Fruit fly (Drosophila melanogaster) whole organism, embryonic: ENCODE results near the gene ClC-c.
A peak's percentile ranks its signal among the peaks of the same experiment; 100 is the strongest.

Experiments used
- Atf-2 ChIP-seq: fragments of 200-800 bp; sonication (Bioruptor generic); optimal IDR thresholded peaks from 2 replicates; lab custom pipeline; 2016; ENCODE audit warnings: missing biosample characterization, missing genetic modification characterization
- Atf6 ChIP-seq: fragments of 200-800 bp; sonication (Bioruptor generic); IDR thresholded peaks from 2 replicates; pipeline ENCODE4 v1.3.6; 2022; ENCODE audit warnings: missing biosample characterization, missing genetic modification characterization
- BEAF-32 ChIP-seq: fragments of 200-800 bp; sonication (Bioruptor generic); optimal IDR thresholded peaks from 3 replicates; lab custom pipeline; 2017; ENCODE audit warnings: missing biosample characterization, missing genetic modification characterization, mild to moderate bottlenecking, moderate library complexity, missing genetic modification reagents
- CG10543 ChIP-seq: fragments of 200-800 bp; sonication (Bioruptor generic); optimal IDR thresholded peaks from 3 replicates; lab custom pipeline; 2017; ENCODE audit warnings: missing biosample characterization, mild to moderate bottlenecking, missing genetic modification characterization, moderate library complexity
- CG11085 ChIP-seq: fragments of 200-800 bp; sonication (Bioruptor generic); IDR thresholded peaks from 2 replicates; pipeline ENCODE4 v1.3.6; 2022; ENCODE audit warnings: missing biosample characterization, missing genetic modification characterization
- CG11398 ChIP-seq: fragments of 200-800 bp; sonication (Bioruptor generic); optimal IDR thresholded peaks from 2 replicates; lab custom pipeline; 2016; ENCODE audit warnings: missing biosample characterization, missing genetic modification characterization
- CG12299 ChIP-seq: fragments of 200-800 bp; sonication (Bioruptor generic); optimal IDR thresholded peaks from 2 replicates; lab custom pipeline; 2018; ENCODE audit warnings: missing biosample characterization, mild to moderate bottlenecking, missing genetic modification characterization
- CG17186 ChIP-seq: fragments of 200-800 bp; sonication (Bioruptor generic); optimal IDR thresholded peaks from 3 replicates; lab custom pipeline; 2017; ENCODE audit warnings: missing biosample characterization, missing genetic modification reagents, missing genetic modification characterization
- CG17361 ChIP-seq: fragments of 200-800 bp; sonication (Bioruptor generic); IDR thresholded peaks from 3 replicates; pipeline ENCODE4 v1.3.6; 2022; ENCODE audit warnings: missing biosample characterization, missing genetic modification characterization
- CG1792 ChIP-seq: fragments of 200-800 bp; sonication (Bioruptor generic); optimal IDR thresholded peaks from 2 replicates; lab custom pipeline; 2016; ENCODE audit warnings: missing biosample characterization, missing genetic modification characterization
- CG2712 ChIP-seq: fragments of 200-800 bp; optimal IDR thresholded peaks from 3 replicates; lab custom pipeline; 2019; ENCODE audit warnings: missing biosample characterization, mild to moderate bottlenecking, missing genetic modification characterization, moderate library complexity
- CG2875 ChIP-seq: fragments of 200-800 bp; sonication (Bioruptor generic); optimal IDR thresholded peaks from 2 replicates; lab custom pipeline; 2017; ENCODE audit warnings: missing biosample characterization, mild to moderate bottlenecking, missing genetic modification characterization, missing genetic modification reagents
- CG30431 ChIP-seq: fragments of 200-800 bp; sonication (Bioruptor generic); optimal IDR thresholded peaks from 2 replicates; lab custom pipeline; 2017; ENCODE audit warnings: missing biosample characterization, missing genetic modification characterization
- CG32772 ChIP-seq: fragments of 200-800 bp; sonication (Bioruptor generic); IDR thresholded peaks from 2 replicates; pipeline ENCODE4 v1.3.6; 2022; ENCODE audit warnings: missing biosample characterization, missing genetic modification characterization
- CG3847 ChIP-seq: fragments of 200-800 bp; sonication (Bioruptor generic); IDR thresholded peaks from 2 replicates; pipeline ENCODE4 v1.3.6; 2022; ENCODE audit warnings: missing biosample characterization, missing genetic modification characterization
- CG4282 ChIP-seq: fragments of 200-800 bp; sonication (Bioruptor generic); optimal IDR thresholded peaks from 2 replicates; lab custom pipeline; 2016; ENCODE audit warnings: missing biosample characterization, missing genetic modification characterization
- CG6654 ChIP-seq: fragments of 200-800 bp; sonication (Bioruptor generic); optimal IDR thresholded peaks from 2 replicates; lab custom pipeline; 2017; ENCODE audit warnings: missing biosample characterization, mild to moderate bottlenecking, missing genetic modification characterization
- CG6791 ChIP-seq: fragments of 200-800 bp; sonication (Bioruptor generic); IDR thresholded peaks from 3 replicates; pipeline ENCODE4 v1.3.6; 2022; ENCODE audit warnings: missing biosample characterization, missing genetic modification characterization; ENCODE audit not compliant: partially characterized antibody
- CG8359 ChIP-seq: fragments of 200-800 bp; sonication (Bioruptor generic); optimal IDR thresholded peaks from 2 replicates; lab custom pipeline; 2017; ENCODE audit warnings: missing biosample characterization, mild to moderate bottlenecking, missing genetic modification characterization, borderline replicate concordance
- CG8924 ChIP-seq: fragments of 200-800 bp; optimal IDR thresholded peaks from 3 replicates; lab custom pipeline; 2019; ENCODE audit warnings: missing biosample characterization, mild to moderate bottlenecking, missing genetic modification characterization, moderate library complexity
- CG8944 ChIP-seq: fragments of 200-800 bp; sonication (Bioruptor generic); optimal IDR thresholded peaks from 3 replicates; lab custom pipeline; 2016; ENCODE audit warnings: missing biosample characterization, missing genetic modification characterization
- Drgx ChIP-seq: fragments of 200-800 bp; sonication (Bioruptor generic); IDR thresholded peaks from 2 replicates; pipeline ENCODE4 v1.3.6; 2022; ENCODE audit warnings: missing biosample characterization, missing genetic modification characterization
- Ets65A ChIP-seq: fragments of 200-800 bp; sonication (Bioruptor generic); peaks from one replicate; lab custom pipeline; 2016; ENCODE audit warnings: missing biosample characterization, missing genetic modification characterization
- Ets97D ChIP-seq: fragments of 200-800 bp; sonication (Bioruptor generic); optimal IDR thresholded peaks from 3 replicates; lab custom pipeline; 2016; ENCODE audit warnings: missing biosample characterization, missing genetic modification characterization
- HLH54F ChIP-seq: fragments of 200-800 bp; sonication (Bioruptor generic); optimal IDR thresholded peaks from 3 replicates; lab custom pipeline; 2016; ENCODE audit warnings: missing biosample characterization, missing genetic modification characterization
- HLHmδ ChIP-seq: fragments of 200-800 bp; sonication (Bioruptor generic); optimal IDR thresholded peaks from 2 replicates; lab custom pipeline; 2018; ENCODE audit warnings: missing biosample characterization, mild to moderate bottlenecking, missing genetic modification characterization, moderate library complexity
- Nf-YB ChIP-seq: fragments of 200-800 bp; sonication (Bioruptor generic); optimal IDR thresholded peaks from 3 replicates; lab custom pipeline; 2019; ENCODE audit warnings: missing biosample characterization, mild to moderate bottlenecking, missing genetic modification characterization, moderate library complexity
- Oaz ChIP-seq: fragments of 200-800 bp; sonication (Bioruptor generic); IDR thresholded peaks from 2 replicates; pipeline ENCODE4 v1.3.6; 2022; ENCODE audit warnings: missing biosample characterization, missing genetic modification characterization
- PHDP ChIP-seq: fragments of 200-800 bp; sonication (Bioruptor generic); optimal IDR thresholded peaks from 3 replicates; lab custom pipeline; 2018; ENCODE audit warnings: missing biosample characterization, mild to moderate bottlenecking, missing genetic modification characterization, moderate library complexity
- abd-A ChIP-seq: fragments of 200-800 bp; sonication (Bioruptor generic); optimal IDR thresholded peaks from 3 replicates; lab custom pipeline; 2019; ENCODE audit warnings: missing biosample characterization, mild to moderate bottlenecking, missing genetic modification characterization, moderate library complexity
- ac ChIP-seq: fragments of 200-800 bp; sonication (Bioruptor generic); optimal IDR thresholded peaks from 3 replicates; lab custom pipeline; 2017; ENCODE audit warnings: missing biosample characterization, mild to moderate bottlenecking, missing genetic modification characterization
- amos ChIP-seq: fragments of 200-800 bp; sonication (Bioruptor generic); IDR thresholded peaks from 2 replicates; pipeline ENCODE4 v1.3.6; 2022; ENCODE audit warnings: missing biosample characterization, missing genetic modification characterization; ENCODE audit not compliant: partially characterized antibody
- dm ChIP-seq: fragments of 200-800 bp; sonication (Bioruptor generic); optimal IDR thresholded peaks from 3 replicates; lab custom pipeline; 2016; ENCODE audit warnings: missing biosample characterization, missing genetic modification characterization
- dpn ChIP-seq, 2 experiments: fragments of 200-800 bp; sonication (Bioruptor generic); optimal IDR thresholded peaks; 3 replicates each; lab custom pipeline; 2016; ENCODE audit warnings: missing biosample characterization in 2 of 2, missing genetic modification characterization in 2 of 2
- ewg ChIP-seq: fragments of 200-800 bp; sonication (Bioruptor generic); optimal IDR thresholded peaks from 3 replicates; lab custom pipeline; 2017; ENCODE audit warnings: mild to moderate bottlenecking, missing biosample characterization, missing genetic modification reagents, missing genetic modification characterization
- fu2 ChIP-seq: fragments of 200-800 bp; sonication (Bioruptor generic); optimal IDR thresholded peaks from 2 replicates; lab custom pipeline; 2016; ENCODE audit warnings: missing biosample characterization, missing genetic modification characterization
- hkb ChIP-seq, 2 experiments: fragments of 200-800 bp in 1 of 2; fragments of >200 bp in 1 of 2; sonication (Bioruptor generic) in 1 of 2; IDR thresholded peaks in 1 of 2; optimal IDR thresholded peaks in 1 of 2; 2 replicates each; pipeline versions ENCODE4 v1.3.6 to Lab custom; 2017 to 2022; ENCODE audit warnings: missing biosample characterization in 1 of 2, missing genetic modification characterization in 1 of 2
- ind ChIP-seq: fragments of 200-800 bp; sonication (Bioruptor generic); optimal IDR thresholded peaks from 3 replicates; lab custom pipeline; 2016; ENCODE audit warnings: missing biosample characterization, missing genetic modification characterization
- lmd ChIP-seq: fragments of 200-800 bp; sonication (Bioruptor generic); IDR thresholded peaks from 2 replicates; pipeline ENCODE4 v1.3.6; 2022; ENCODE audit warnings: missing biosample characterization, missing genetic modification characterization
- pnt ChIP-seq: fragments of 200-800 bp; sonication (Bioruptor generic); optimal IDR thresholded peaks from 3 replicates; lab custom pipeline; 2016; ENCODE audit warnings: missing biosample characterization, missing genetic modification characterization
- rib ChIP-seq: fragments of 200-800 bp; sonication (Bioruptor generic); IDR thresholded peaks from 2 replicates; pipeline ENCODE4 v1.3.6; 2022; ENCODE audit warnings: missing biosample characterization, missing genetic modification characterization
- row ChIP-seq: fragments of 200-800 bp; sonication (Bioruptor generic); IDR thresholded peaks from 3 replicates; pipeline ENCODE4 v1.3.6; 2022; ENCODE audit warnings: missing biosample characterization, missing genetic modification characterization
- sc ChIP-seq, 3 experiments: fragments of >200 bp in 2 of 3; fragments of 200-800 bp in 1 of 3; sonication (Bioruptor generic) in 1 of 3; optimal IDR thresholded peaks; 2 replicates in 2 of 3; 3 replicates in 1 of 3; lab custom pipeline; 2017; ENCODE audit warnings: mild to moderate bottlenecking in 1 of 3, missing biosample characterization in 1 of 3, missing genetic modification characterization in 1 of 3, missing genetic modification reagents in 1 of 3
- sens ChIP-seq: fragments of 200-800 bp; sonication (Bioruptor generic); peaks from one replicate; lab custom pipeline; 2016; ENCODE audit warnings: missing biosample characterization, missing genetic modification characterization
- slbo ChIP-seq: fragments of 200-800 bp; sonication (Bioruptor generic); IDR thresholded peaks from 2 replicates; pipeline ENCODE4 v1.3.6; 2022; ENCODE audit warnings: missing biosample characterization, missing genetic modification characterization
- vvl ChIP-seq: fragments of 200-800 bp; sonication (Bioruptor generic); IDR thresholded peaks from 2 replicates; pipeline ENCODE4 v1.3.6; 2022; ENCODE audit warnings: missing biosample characterization, missing genetic modification characterization
- wdn ChIP-seq: fragments of 200-800 bp; sonication (Bioruptor generic); IDR thresholded peaks from 2 replicates; pipeline ENCODE4 v1.3.6; 2022; ENCODE audit warnings: missing biosample characterization, missing genetic modification characterization
- zfh2 ChIP-seq: fragments of 200-800 bp; sonication (Bioruptor generic); optimal IDR thresholded peaks from 2 replicates; lab custom pipeline; 2016; ENCODE audit warnings: missing biosample characterization, missing genetic modification characterization

The ClC-c gene

DNA sequence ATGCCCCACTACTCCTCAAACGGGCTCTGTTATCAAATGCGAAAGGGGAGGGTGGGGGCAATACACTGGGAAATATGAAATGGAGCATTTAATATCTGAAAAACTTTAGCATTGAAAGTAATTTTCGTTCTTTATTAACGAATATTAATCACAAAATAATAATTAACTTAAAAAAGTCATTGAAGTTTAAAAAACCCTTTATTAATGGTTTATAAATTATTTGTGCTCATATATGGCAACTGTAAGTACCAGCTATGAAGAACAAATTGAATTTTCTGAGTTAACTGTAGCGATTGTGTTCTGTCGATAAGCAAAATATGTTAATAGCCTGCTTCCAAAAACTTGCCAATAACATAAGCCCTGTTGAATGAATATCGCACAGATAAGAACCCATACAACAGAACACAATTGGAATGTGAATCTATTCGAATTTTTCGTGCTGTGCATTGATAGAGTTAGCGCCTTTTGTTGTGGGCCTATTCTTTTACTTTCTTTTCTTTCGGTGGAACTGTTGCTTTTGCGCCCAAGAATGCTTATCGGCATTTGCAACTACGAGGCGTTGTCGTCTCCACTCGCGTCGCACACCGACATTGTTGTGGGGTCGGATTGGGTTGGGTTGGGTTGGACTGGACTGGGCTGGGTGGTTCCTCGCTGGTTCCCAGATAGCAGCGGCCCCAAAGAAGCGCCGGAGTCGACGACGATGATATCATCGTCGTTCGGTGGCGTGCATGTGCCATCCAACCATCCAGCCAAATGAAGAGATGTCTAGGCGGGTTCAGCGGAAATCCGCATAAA, 29.3 kb upstream of the ClC-c start (continued):
- TF ChIP-seq CG8359 (GFP tag; lab: Kevin White, UChicago), result peak; percentile 25
- TF ChIP-seq Nf-YB (GFP tag; lab: Kevin White, UChicago), result no peak
- TF ChIP-seq row (GFP tag; lab: Robert Waterston, UW), result peak; percentile 61; the same call in 2 of the 3 replicates
- TF ChIP-seq CG1792 (GFP tag; lab: Kevin White, UChicago), result no peak
- no peak for TF ChIP-seq CG17186
- TF ChIP-seq CG12299 (tag; lab: Kevin White, UChicago), result peak; percentile 18
- TF ChIP-seq CG4282 (GFP tag; lab: Kevin White, UChicago), result no peak
- 0 out of 2 replicates have a peak, but pooled peaks have one; percentile 16 for TF ChIP-seq Drgx (GFP tag; lab: Robert Waterston, UW)
- TF ChIP-seq CG8944 (GFP tag; lab: Kevin White, UChicago), result no peak
- TF ChIP-seq pnt (GFP tag; lab: Kevin White, UChicago), result peak; percentile 16
- no peak for TF ChIP-seq CG11085 (GFP tag; lab: Robert Waterston, UW)
- TF ChIP-seq abd-A (tag; lab: Kevin White, UChicago), result no peak
- no peak for TF ChIP-seq hkb (optimal IDR thresholded peaks at IDR 0.05; lab: Kevin White, UChicago)
- 0 out of 2 replicates have a peak, but pooled peaks have one; percentile 11 for TF ChIP-seq hkb (GFP tag; IDR thresholded peaks at IDR 0.05; lab: Robert Waterston, UW)
- no peak for TF ChIP-seq Ets97D (GFP tag; lab: Kevin White, UChicago)
- TF ChIP-seq dpn (GFP tag; optimal IDR thresholded peaks at IDR 0.05; lab: Kevin White, UChicago), result peak; percentile 22 to 33
- peak; percentile 76 for TF ChIP-seq CG8924 (tag; lab: Kevin White, UChicago)
- peak; percentile 89; the same call in 2 of the 3 replicates for TF ChIP-seq CG17361 (GFP tag; lab: Robert Waterston, UW)
- TF ChIP-seq slbo, result peak; percentile 46; the same call in 1 of the 2 replicates
- peak; percentile 6 for TF ChIP-seq CG6654 (GFP tag; lab: Kevin White, UChicago)
- TF ChIP-seq ind (GFP tag; lab: Kevin White, UChicago), result peak; percentile 40
- no peak for TF ChIP-seq Oaz
- TF ChIP-seq CG3847 (GFP tag; lab: Robert Waterston, UW), result 0 out of 2 replicates have a peak, but pooled peaks have one; percentile 10
- no peak for TF ChIP-seq BEAF-32 (GFP tag; lab: Kevin White, UChicago)
- TF ChIP-seq CG2875 (GFP tag; lab: Kevin White, UChicago), result peak; percentile 13
- TF ChIP-seq lmd, result peak; percentile 24; the same call in 1 of the 2 replicates
- peak; percentile 58 for TF ChIP-seq PHDP (tag; lab: Kevin White, UChicago)
- no peak for TF ChIP-seq vvl (GFP tag; lab: Robert Waterston, UW)
- peak; percentile 39; the same call in 1 of the 2 replicates for TF ChIP-seq CG32772 (GFP tag; lab: Robert Waterston, UW)
- TF ChIP-seq CG6791 (GFP tag; lab: Robert Waterston, UW), result no peak
- no peak for TF ChIP-seq fu2
- TF ChIP-seq sens (GFP tag; lab: Kevin White, UChicago), result peak; percentile 88
- no peak for TF ChIP-seq HLHmδ (GFP tag; lab: Kevin White, UChicago)
- TF ChIP-seq Atf-2, result peak; percentile 20
- no peak for TF ChIP-seq sc (optimal IDR thresholded peaks at IDR 0.05; lab: Kevin White, UChicago)
- peak; percentile 66 for TF ChIP-seq sc (GFP tag; optimal IDR thresholded peaks at IDR 0.05; lab: Kevin White, UChicago)
- TF ChIP-seq Atf6 (GFP tag; lab: Robert Waterston, UW), result peak; percentile 28; the same call in 1 of the 2 replicates
- TF ChIP-seq wdn, result 0 out of 2 replicates have a peak, but pooled peaks have one; percentile 7
- TF ChIP-seq CG10543 (GFP tag; lab: Kevin White, UChicago), result peak; percentile 56
- peak; percentile 20 for TF ChIP-seq zfh2 (GFP tag; lab: Kevin White, UChicago)
- TF ChIP-seq dm (GFP tag; lab: Kevin White, UChicago), result no peak
- TF ChIP-seq CG30431 (GFP tag; lab: Kevin White, UChicago), result peak; percentile 1
- no peak for TF ChIP-seq amos (GFP tag; lab: Robert Waterston, UW)
- no peak for TF ChIP-seq CG2712 (tag; lab: Kevin White, UChicago)
- TF ChIP-seq CG11398 (GFP tag; lab: Kevin White, UChicago), result no peak
- TF ChIP-seq rib, result 0 out of 2 replicates have a peak, but pooled peaks have one; percentile 19
- TF ChIP-seq Ets65A (GFP tag; lab: Kevin White, UChicago), result peak; percentile 82
- no peak for TF ChIP-seq ac (GFP tag; lab: Kevin White, UChicago)
- TF ChIP-seq HLH54F (GFP tag; lab: Kevin White, UChicago), result peak; percentile 24
- no peak for TF ChIP-seq ewg
